Fruit fly (Drosophila melanogaster) whole organism, adult: ENCODE measurements around the gene CG42676.
A peak's percentile ranks its signal among the peaks of the same experiment; 100 is the strongest.

Experiments
- CG11617 ChIP-seq: fragments of 200-800 bp; sonication (Bioruptor generic); optimal IDR thresholded peaks from 2 replicates; lab custom pipeline; 2017; ENCODE audit warnings: mild to moderate bottlenecking, missing biosample characterization, missing genetic modification reagents, missing genetic modification characterization
- CG12768 ChIP-seq: fragments of 200-800 bp; sonication (Bioruptor generic); optimal IDR thresholded peaks from 2 replicates; lab custom pipeline; 2017; ENCODE audit warnings: missing biosample characterization, missing genetic modification characterization, mild to moderate bottlenecking, moderate library complexity, missing genetic modification reagents
- CG14711 ChIP-seq: fragments of 200-800 bp; sonication (Bioruptor generic); optimal IDR thresholded peaks from 2 replicates; lab custom pipeline; 2018; ENCODE audit warnings: missing biosample characterization, mild to moderate bottlenecking, missing genetic modification characterization, moderate library complexity
- CG1620 ChIP-seq: fragments of 200-800 bp; sonication (Bioruptor generic); optimal IDR thresholded peaks from 2 replicates; lab custom pipeline; 2016; ENCODE audit warnings: missing biosample characterization, missing genetic modification characterization
- CG33017 ChIP-seq: fragments of 200-800 bp; sonication (Bioruptor generic); optimal IDR thresholded peaks from 2 replicates; lab custom pipeline; 2018; ENCODE audit warnings: missing biosample characterization, mild to moderate bottlenecking, missing genetic modification characterization, moderate library complexity
- CG5204 ChIP-seq: fragments of 200-800 bp; sonication (Bioruptor generic); optimal IDR thresholded peaks from 2 replicates; lab custom pipeline; 2016; ENCODE audit warnings: missing biosample characterization, missing genetic modification characterization
- CG7045 ChIP-seq: fragments of 200-800 bp; sonication (Bioruptor generic); optimal IDR thresholded peaks from 2 replicates; lab custom pipeline; 2017; ENCODE audit warnings: missing biosample characterization, mild to moderate bottlenecking, missing genetic modification characterization
- CG7101 ChIP-seq: fragments of 200-800 bp; sonication (Bioruptor generic); optimal IDR thresholded peaks from 2 replicates; lab custom pipeline; 2018; ENCODE audit warnings: missing biosample characterization, mild to moderate bottlenecking, missing genetic modification characterization, moderate library complexity
- Clk ChIP-seq: fragments of 200-800 bp; sonication (Bioruptor generic); optimal IDR thresholded peaks from 2 replicates; lab custom pipeline; 2017; ENCODE audit warnings: missing biosample characterization, missing genetic modification characterization
- Crg-1 ChIP-seq: fragments of 200-800 bp; sonication (Bioruptor generic); optimal IDR thresholded peaks from 2 replicates; lab custom pipeline; 2016; ENCODE audit warnings: missing biosample characterization, missing genetic modification characterization
- Hr96 ChIP-seq: fragments of 200-800 bp; sonication (Bioruptor generic); optimal IDR thresholded peaks from 2 replicates; lab custom pipeline; 2016; ENCODE audit warnings: missing biosample characterization, missing genetic modification characterization
- Mnt ChIP-seq: fragments of 200-800 bp; sonication (Bioruptor generic); optimal IDR thresholded peaks from 2 replicates; lab custom pipeline; 2016; ENCODE audit warnings: missing biosample characterization, mild to moderate bottlenecking, missing genetic modification characterization
- bab1 ChIP-seq: fragments of 200-800 bp; sonication (Bioruptor generic); optimal IDR thresholded peaks from 3 replicates; lab custom pipeline; 2019; ENCODE audit warnings: missing biosample characterization, mild to moderate bottlenecking, missing genetic modification characterization, moderate library complexity
- cic ChIP-seq: fragments of 200-800 bp; sonication (Bioruptor generic); optimal IDR thresholded peaks from 2 replicates; lab custom pipeline; 2017; ENCODE audit warnings: missing biosample characterization, mild to moderate bottlenecking, missing genetic modification characterization, moderate library complexity
- cnc ChIP-seq, 2 experiments: fragments of >200 bp; optimal IDR thresholded peaks; 2 replicates each; lab custom pipeline; 2017
- kay ChIP-seq: fragments of 200-800 bp; sonication (Bioruptor generic); peaks from one replicate; lab custom pipeline; 2016; ENCODE audit warnings: missing biosample characterization, missing genetic modification characterization, borderline replicate concordance
- ovo ChIP-seq: fragments of 200-800 bp; sonication (Bioruptor generic); optimal IDR thresholded peaks from 2 replicates; lab custom pipeline; 2016; ENCODE audit warnings: missing biosample characterization, missing genetic modification characterization
- pad ChIP-seq: fragments of 200-800 bp; sonication (Bioruptor generic); optimal IDR thresholded peaks from 3 replicates; lab custom pipeline; 2017; ENCODE audit warnings: missing biosample characterization, missing genetic modification characterization, mild to moderate bottlenecking, moderate library complexity, missing genetic modification reagents
- tj ChIP-seq: fragments of 200-800 bp; sonication (Bioruptor generic); optimal IDR thresholded peaks from 3 replicates; lab custom pipeline; 2017; ENCODE audit warnings: missing biosample characterization, mild to moderate bottlenecking, missing genetic modification characterization, moderate library complexity
- toe ChIP-seq: fragments of 200-800 bp; sonication (Bioruptor generic); optimal IDR thresholded peaks from 2 replicates; lab custom pipeline; 2016; ENCODE audit warnings: missing biosample characterization, missing genetic modification characterization

The CG42676 gene

DNA sequence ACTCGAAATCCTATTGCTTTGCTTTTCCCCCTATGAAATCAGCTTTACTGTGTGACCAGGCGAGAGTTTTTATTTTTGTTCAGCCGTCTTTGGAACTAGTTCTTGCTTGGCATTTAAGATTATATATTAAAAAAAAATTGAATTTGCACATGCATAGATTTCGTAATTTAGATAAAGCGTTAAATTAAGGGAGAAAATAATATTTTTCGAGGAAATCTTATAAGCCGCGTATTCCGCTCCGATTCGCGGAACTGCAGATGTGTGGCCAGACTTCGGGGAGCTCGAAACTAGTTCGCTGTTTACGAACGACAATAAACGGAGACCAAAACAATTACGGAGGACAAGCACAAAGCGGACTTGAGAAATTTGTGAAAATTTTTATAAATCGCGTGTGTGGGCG lies at the start of gene CG42676, which contains the start of gene JTBR:
TSS of gene CG42676 (plus strand) at position 306 of the 400 bp plus-strand sequence.
TSS of gene JTBR (minus strand) at position 55 of the 400 bp plus-strand sequence.
- TF ChIP-seq CG14711 (peak; percentile 25), CG5204 (GFP tag; lab: Kevin White, UChicago) (no peak), toe (GFP tag; lab: Kevin White, UChicago) (peak; percentile 39), CG11617 (GFP tag; lab: Kevin White, UChicago) (peak; percentile 17), pad (peak; percentile 4), cnc (optimal IDR thresholded peaks at IDR 0.05; lab: Kevin White, UChicago) (no peak), Mnt (GFP tag; lab: Kevin White, UChicago) (peak; percentile 48), cic (GFP tag; lab: Kevin White, UChicago) (peak; percentile 22), CG33017 (tag; lab: Kevin White, UChicago) (no peak), CG7045 (GFP tag; lab: Kevin White, UChicago) (no peak), CG1620 (no peak), CG12768 (no peak), bab1 (GFP tag; lab: Kevin White, UChicago) (peak; percentile 45)

DNA sequence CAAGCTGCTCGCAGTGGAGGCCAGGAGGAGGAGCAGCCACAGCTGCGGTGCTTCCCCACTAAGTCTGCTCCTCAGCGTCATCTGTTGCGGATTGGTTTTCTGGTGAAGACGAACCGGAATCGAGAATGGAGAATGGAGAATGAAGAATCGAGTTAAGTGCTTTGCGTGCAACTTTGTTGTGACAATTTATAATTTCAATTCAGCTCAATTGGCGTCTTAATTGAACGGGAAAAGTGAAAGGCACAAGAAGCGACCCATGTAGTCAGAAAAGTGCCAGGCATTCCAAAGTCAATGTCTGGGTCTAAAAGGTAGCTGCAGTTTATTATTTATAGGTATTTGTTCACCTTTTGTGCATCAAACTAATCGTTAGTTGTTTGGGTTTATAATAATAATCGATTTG lies 48.6 kb upstream of the CG42676 start:
- no peak for TF ChIP-seq cic (GFP tag; lab: Kevin White, UChicago)
- peak; percentile 33 for TF ChIP-seq tj (GFP tag; lab: Kevin White, UChicago)
- no peak for TF ChIP-seq Clk (GFP tag; lab: Kevin White, UChicago)
- TF ChIP-seq CG7045 (GFP tag; lab: Kevin White, UChicago): no peak

DNA sequence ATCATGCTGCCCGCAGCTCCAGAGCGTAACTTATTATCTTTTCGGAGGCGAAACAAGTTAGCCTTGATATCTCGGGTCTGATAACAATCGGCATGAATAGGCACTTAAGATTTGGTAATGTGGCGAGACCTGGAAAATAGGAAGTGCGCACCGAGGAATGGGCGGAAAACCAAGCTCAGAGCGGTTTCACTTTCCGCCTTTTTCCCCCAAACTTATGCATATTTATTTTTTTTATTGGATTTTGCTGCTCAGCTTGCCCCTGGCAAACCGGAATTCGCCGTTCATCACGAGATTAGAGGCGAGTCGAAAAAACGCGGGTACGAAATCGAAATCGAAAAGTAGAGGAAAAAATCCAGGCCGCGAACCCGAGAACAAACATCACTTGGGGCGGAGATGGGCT lies 48.0 kb upstream of the CG42676 start:
- no peak for TF ChIP-seq Crg-1 (GFP tag; lab: Kevin White, UChicago)

DNA sequence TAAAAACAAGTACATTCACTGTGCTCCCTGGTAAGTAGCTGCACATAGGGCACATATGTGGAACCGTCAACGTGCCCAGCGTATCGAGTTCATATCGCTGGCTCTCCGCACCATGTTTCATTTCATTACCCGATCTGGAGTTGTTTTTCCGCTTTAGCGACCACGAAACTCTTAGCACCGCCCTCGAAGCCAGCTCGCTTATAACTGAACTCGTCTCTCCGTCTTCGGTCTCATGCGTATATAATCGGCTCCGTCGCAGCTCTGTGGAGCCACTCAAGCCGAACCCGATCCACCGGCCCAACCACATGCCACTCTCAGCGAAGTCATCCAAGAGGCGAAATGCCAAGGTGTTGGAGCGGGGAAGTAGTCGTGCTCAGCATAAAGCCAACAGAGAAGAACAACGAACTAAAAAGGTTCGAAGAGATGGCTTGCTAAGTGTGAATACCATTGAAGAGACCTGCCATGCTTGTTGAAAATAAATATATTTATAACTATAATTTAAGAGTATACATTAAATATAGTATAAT lies 47.4 kb upstream of the CG42676 start, which contains the start of gene Cht2:
TSS of gene Cht2 (minus strand) at position 477 of the 527 bp plus-strand sequence.
- no peak for TF ChIP-seq kay (GFP tag; lab: Kevin White, UChicago)
- no peak for TF ChIP-seq Crg-1 (GFP tag; lab: Kevin White, UChicago)
- TF ChIP-seq Mnt (GFP tag; lab: Kevin White, UChicago): peak; percentile 20
- TF ChIP-seq tj (GFP tag; lab: Kevin White, UChicago): peak; percentile 52
- TF ChIP-seq pad: peak; percentile 71

DNA sequence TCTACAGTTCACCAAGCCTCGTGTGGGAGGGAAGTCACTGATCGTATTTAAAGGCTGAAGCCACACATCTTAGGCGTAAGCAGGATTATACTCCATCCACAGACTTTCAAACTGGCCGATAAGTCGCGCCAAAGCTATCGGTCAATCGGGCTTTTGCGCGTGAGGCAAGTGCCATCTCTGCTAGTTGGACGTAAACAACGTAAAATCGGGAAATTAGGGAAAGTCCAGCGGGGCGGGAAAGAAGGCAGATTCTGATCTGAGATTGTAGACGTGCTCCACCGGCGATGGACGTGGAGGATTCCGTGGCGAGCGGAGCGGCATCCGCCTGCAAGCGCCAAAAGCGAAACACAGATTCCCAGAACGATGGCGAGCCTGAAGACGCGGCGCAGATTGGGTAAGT lies 46.8 kb upstream of the CG42676 start, which contains the start of gene CG8001:
TSS of gene CG8001 (plus strand) at position 17 of the 400 bp plus-strand sequence.
- TF ChIP-seq Mnt (GFP tag; lab: Kevin White, UChicago) (no peak), tj (GFP tag; lab: Kevin White, UChicago) (no peak), CG14711 (no peak), toe (GFP tag; lab: Kevin White, UChicago) (no peak), CG7101 (tag; lab: Kevin White, UChicago) (no peak), CG33017 (tag; lab: Kevin White, UChicago) (no peak), cic (GFP tag; lab: Kevin White, UChicago) (no peak), ovo (GFP tag; lab: Kevin White, UChicago) (no peak), CG7045 (GFP tag; lab: Kevin White, UChicago) (no peak), Clk (GFP tag; lab: Kevin White, UChicago) (no peak), CG5204 (GFP tag; lab: Kevin White, UChicago) (no peak), CG12768 (no peak)

DNA sequence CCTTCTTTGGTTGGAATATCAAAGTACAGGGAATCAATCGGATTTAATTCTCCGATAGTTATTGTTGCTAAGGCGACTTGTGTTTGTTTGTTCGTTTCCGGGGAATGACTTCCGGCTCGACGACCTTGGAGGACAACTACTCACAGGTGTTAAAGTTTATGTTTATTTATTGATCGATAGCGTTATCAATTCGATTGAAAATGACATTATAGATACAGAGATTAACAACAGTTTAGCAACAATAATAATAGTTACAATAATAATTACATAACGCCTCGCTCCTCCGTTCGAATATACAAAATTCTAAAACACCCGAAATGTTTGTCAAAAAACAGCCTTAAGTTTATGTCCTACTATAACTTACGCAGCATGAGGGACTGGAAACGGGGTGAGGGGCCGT lies 31.2 kb upstream of the CG42676 start, which contains the start of gene Dhc62B:
TSS of gene Dhc62B (minus strand) at position 101 of the 400 bp plus-strand sequence.
- TF ChIP-seq toe (GFP tag; lab: Kevin White, UChicago): no peak
- no peak for TF ChIP-seq Hr96 (GFP tag; lab: Kevin White, UChicago)
- TF ChIP-seq cnc (optimal IDR thresholded peaks at IDR 0.05; lab: Kevin White, UChicago): no peak
- no peak for TF ChIP-seq tj (GFP tag; lab: Kevin White, UChicago)
- TF ChIP-seq kay (GFP tag; lab: Kevin White, UChicago): no peak
- no peak for TF ChIP-seq CG14711
- no peak for TF ChIP-seq ovo (GFP tag; lab: Kevin White, UChicago)
- TF ChIP-seq CG11617 (GFP tag; lab: Kevin White, UChicago): no peak
- no peak for TF ChIP-seq CG12768
- no peak for TF ChIP-seq CG5204 (GFP tag; lab: Kevin White, UChicago)
- TF ChIP-seq Crg-1 (GFP tag; lab: Kevin White, UChicago): no peak
- TF ChIP-seq Clk (GFP tag; lab: Kevin White, UChicago): no peak
- TF ChIP-seq cic (GFP tag; lab: Kevin White, UChicago): no peak
- TF ChIP-seq CG33017 (tag; lab: Kevin White, UChicago): no peak
- no peak for TF ChIP-seq bab1 (GFP tag; lab: Kevin White, UChicago)
- TF ChIP-seq CG7101 (tag; lab: Kevin White, UChicago): no peak

DNA sequence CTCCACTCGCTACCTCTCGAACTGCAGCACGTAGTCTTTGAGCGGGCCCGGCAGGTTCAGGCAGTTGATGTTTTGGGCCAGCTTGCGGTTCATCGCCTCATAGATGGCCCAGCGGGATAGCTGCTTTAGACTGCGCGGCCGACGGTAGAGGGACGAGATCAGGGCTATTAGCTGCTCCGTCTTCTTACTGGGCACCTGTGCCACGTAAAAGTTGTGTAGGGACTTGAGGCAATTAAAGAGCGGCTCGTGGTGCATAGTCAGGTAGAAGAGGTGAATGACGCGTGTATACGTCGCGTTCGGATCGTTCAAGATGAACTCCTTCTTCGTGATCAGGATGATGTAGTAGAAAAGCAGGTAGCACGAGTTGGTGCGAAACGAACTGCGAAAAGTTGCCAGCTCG lies 30.3 kb upstream of the CG42676 start:
- TF ChIP-seq bab1 (GFP tag; lab: Kevin White, UChicago): no peak
- no peak for TF ChIP-seq tj (GFP tag; lab: Kevin White, UChicago)
- TF ChIP-seq cic (GFP tag; lab: Kevin White, UChicago): no peak
- TF ChIP-seq Hr96 (GFP tag; lab: Kevin White, UChicago): no peak
- no peak for TF ChIP-seq CG11617 (GFP tag; lab: Kevin White, UChicago)
- TF ChIP-seq Clk (GFP tag; lab: Kevin White, UChicago): no peak
- no peak for TF ChIP-seq Crg-1 (GFP tag; lab: Kevin White, UChicago)
- no peak for TF ChIP-seq ovo (GFP tag; lab: Kevin White, UChicago)
- no peak for TF ChIP-seq CG5204 (GFP tag; lab: Kevin White, UChicago)
- TF ChIP-seq CG1620: no peak
- no peak for TF ChIP-seq kay (GFP tag; lab: Kevin White, UChicago)
- no peak for TF ChIP-seq cnc (optimal IDR thresholded peaks at IDR 0.05; lab: Kevin White, UChicago)
- TF ChIP-seq CG12768: no peak
- no peak for TF ChIP-seq toe (GFP tag; lab: Kevin White, UChicago)
- TF ChIP-seq Mnt (GFP tag; lab: Kevin White, UChicago): no peak
- TF ChIP-seq CG33017 (tag; lab: Kevin White, UChicago): no peak
- TF ChIP-seq CG7045 (GFP tag; lab: Kevin White, UChicago): no peak
- TF ChIP-seq pad: no peak
- no peak for TF ChIP-seq CG14711
